Fruit fly (Drosophila melanogaster): ENCODE measurements around the gene AdamTS-A.

Gene AdamTS-A

dm6 chr3R:15418824-15419530 is 57.0 kb downstream of the AdamTS-A start (continued):
- TF ChIP-seq Pdp1 (GFP tag; optimal IDR thresholded peaks at IDR 0.05) (peak in 1 of 2 experiments; percentile 42), Ets65A (GFP tag) (peak; percentile 90), CG9727 (GFP tag; optimal IDR thresholded peaks at IDR 0.05) (peak; percentile 94), CG7372 (GFP tag; IDR thresholded peaks at IDR 0.05) (no peak), hkb (optimal IDR thresholded peaks at IDR 0.05) (no peak), hkb (GFP tag; IDR thresholded peaks at IDR 0.05) (no peak), lilli (GFP tag; optimal IDR thresholded peaks at IDR 0.05) (peak; percentile 58), Oli (tag; optimal IDR thresholded peaks at IDR 0.05) (peak; percentile 79), CG42726 (GFP tag; IDR thresholded peaks at IDR 0.05; ENCODE audit: partially characterized antibody) (no peak), CG8924 (tag; optimal IDR thresholded peaks at IDR 0.05) (peak; percentile 89), MTF-1 (GFP tag; optimal IDR thresholded peaks at IDR 0.05; ENCODE audit: borderline replicate concordance) (no peak), Sin3A (optimal IDR thresholded peaks at IDR 0.05) (no peak), stwl (tag; optimal IDR thresholded peaks at IDR 0.05) (peak; percentile 4), CG2202 (tag; optimal IDR thresholded peaks at IDR 0.05) (peak; percentile 52), tx (GFP tag; optimal IDR thresholded peaks at IDR 0.05) (no peak), CG16815 (GFP tag; optimal IDR thresholded peaks at IDR 0.05) (peak; percentile 87), ase (GFP tag; IDR thresholded peaks at IDR 0.05) (no peak), CG10543 (GFP tag; optimal IDR thresholded peaks at IDR 0.05) (peak; percentile 42), CG7963 (GFP tag; IDR thresholded peaks at IDR 0.05; ENCODE audit: partially characterized antibody) (no peak), CG11723 (GFP tag; optimal IDR thresholded peaks at IDR 0.05) (peak; percentile 46), CG17328 (GFP tag; IDR thresholded peaks at IDR 0.05) (0 out of 2 replicates have a peak, but pooled peaks have one; percentile 44), Kr (GFP tag; optimal IDR thresholded peaks at IDR 0.05) (peak; percentile 75), CG9932 (GFP tag; IDR thresholded peaks at IDR 0.05) (peak; percentile 31; the same call in 1 of the 2 replicates), CG43689 (GFP tag; IDR thresholded peaks at IDR 0.05) (no peak), Ets97D (GFP tag; optimal IDR thresholded peaks at IDR 0.05) (no peak), knrl (GFP tag; IDR thresholded peaks at IDR 0.05; ENCODE audit: partially characterized antibody) (no peak), Antp (GFP tag; optimal IDR thresholded peaks at IDR 0.05) (no peak), dan (GFP tag; IDR thresholded peaks at IDR 0.05) (no peak), Poxn (GFP tag; IDR thresholded peaks at IDR 0.05) (no peak), grn (GFP tag; optimal IDR thresholded peaks at IDR 0.05) (no peak), CG13123 (GFP tag; optimal IDR thresholded peaks at IDR 0.05) (peak; percentile 50), H2.0 (GFP tag; IDR thresholded peaks at IDR 0.05) (0 out of 2 replicates have a peak, but pooled peaks have one; percentile 3), sug (tag; optimal IDR thresholded peaks at IDR 0.05) (peak; percentile 47), cad (GFP tag; optimal IDR thresholded peaks at IDR 0.05) (no peak), ham (GFP tag; IDR thresholded peaks at IDR 0.05) (no peak), tin (GFP tag; optimal IDR thresholded peaks at IDR 0.05) (peak; percentile 55), CG18262 (tag; optimal IDR thresholded peaks at IDR 0.05) (peak; percentile 93), CG10654 (GFP tag; optimal IDR thresholded peaks at IDR 0.05) (peak; percentile 49), lbe (GFP tag; optimal IDR thresholded peaks at IDR 0.05) (no peak), mirr (GFP tag; optimal IDR thresholded peaks at IDR 0.05) (no peak), Gug (GFP tag; IDR thresholded peaks at IDR 0.05) (0 out of 4 replicates have a peak, but pooled peaks have one; percentile 2), cato (GFP tag; optimal IDR thresholded peaks at IDR 0.05; ENCODE audit: borderline replicate concordance) (no peak), D19B (GFP tag; optimal IDR thresholded peaks at IDR 0.05) (no peak), CG30020 (tag; optimal IDR thresholded peaks at IDR 0.05) (peak; percentile 43), Usf (GFP tag; optimal IDR thresholded peaks at IDR 0.05) (peak; percentile 70), CG3995 (GFP tag; optimal IDR thresholded peaks at IDR 0.05) (no peak), Aef1 (GFP tag; IDR thresholded peaks at IDR 0.05) (no peak), MESR4 (GFP tag; optimal IDR thresholded peaks at IDR 0.05) (no peak), Drgx (GFP tag; IDR thresholded peaks at IDR 0.05) (no peak), CG30431 (GFP tag; optimal IDR thresholded peaks at IDR 0.05) (peak; percentile 63), ewg (GFP tag; optimal IDR thresholded peaks at IDR 0.05) (peak; percentile 13)

All from whole organism, embryonic.